Fruit fly (Drosophila melanogaster) S2 (cell line): Measurements from ENCODE around the gene CG12746.

Source experiments
- CG8478 ChIP-seq: fragments of >200 bp; optimal IDR thresholded peaks from 2 replicates; lab custom pipeline; 2018
- CTCF ChIP-seq, 2 experiments: fragments of >200 bp; optimal IDR thresholded peaks; 2 replicates each; lab custom pipeline; 2018

dm6 chr3R:5518627-5519026, 46.0 kb upstream of the CG12746 start:
- no peak for TF ChIP-seq CG8478
- no peak for TF ChIP-seq CTCF (optimal IDR thresholded peaks at IDR 0.05; lab: Kevin White, UChicago)
